Fruit fly (Drosophila melanogaster) whole organism, embryonic: Measurements from ENCODE around the gene CG13285.
A peak's percentile ranks its signal among the peaks of the same experiment; 100 is the strongest.

Experiments
- Ada2b ChIP-seq: fragments of 200-800 bp; sonication (Bioruptor generic); IDR thresholded peaks from 2 replicates; pipeline ENCODE4 v1.3.6; 2022; ENCODE audit warnings: missing biosample characterization, missing genetic modification characterization
- Bteb2 ChIP-seq: fragments of 200-800 bp; sonication (Bioruptor generic); optimal IDR thresholded peaks from 2 replicates; lab custom pipeline; 2016; ENCODE audit warnings: missing biosample characterization, missing genetic modification characterization
- C15 ChIP-seq: fragments of 200-800 bp; sonication (Bioruptor generic); IDR thresholded peaks from 3 replicates; pipeline ENCODE4 v1.3.6; 2022; ENCODE audit warnings: missing biosample characterization, missing genetic modification characterization
- CG10209 ChIP-seq: fragments of 200-800 bp; sonication (Bioruptor generic); optimal IDR thresholded peaks from 3 replicates; lab custom pipeline; 2017; ENCODE audit warnings: missing biosample characterization, mild to moderate bottlenecking, missing genetic modification characterization, missing genetic modification reagents
- CG11093 ChIP-seq: fragments of 200-800 bp; sonication (Bioruptor generic); IDR thresholded peaks from 3 replicates; pipeline ENCODE4 v1.3.6; 2022; ENCODE audit warnings: missing biosample characterization, missing genetic modification characterization
- CG11560 ChIP-seq: fragments of 200-800 bp; sonication (Bioruptor generic); IDR thresholded peaks from 3 replicates; pipeline ENCODE4 v1.3.6; 2022; ENCODE audit warnings: missing biosample characterization, missing genetic modification characterization
- CG12219 ChIP-seq: fragments of 200-800 bp; sonication (Bioruptor generic); optimal IDR thresholded peaks from 3 replicates; lab custom pipeline; 2018; ENCODE audit warnings: missing biosample characterization, mild to moderate bottlenecking, missing genetic modification characterization
- CG12299 ChIP-seq: fragments of 200-800 bp; sonication (Bioruptor generic); optimal IDR thresholded peaks from 2 replicates; lab custom pipeline; 2018; ENCODE audit warnings: missing biosample characterization, mild to moderate bottlenecking, missing genetic modification characterization
- CG13894 ChIP-seq: fragments of 200-800 bp; sonication (Bioruptor generic); optimal IDR thresholded peaks from 3 replicates; lab custom pipeline; 2018; ENCODE audit warnings: missing biosample characterization, mild to moderate bottlenecking, missing genetic modification characterization, moderate library complexity
- CG15073 ChIP-seq: fragments of 200-800 bp; sonication (Bioruptor generic); optimal IDR thresholded peaks from 2 replicates; lab custom pipeline; 2016; ENCODE audit warnings: missing biosample characterization, missing genetic modification characterization
- CG15696 ChIP-seq: fragments of 200-800 bp; sonication (Bioruptor generic); optimal IDR thresholded peaks from 2 replicates; lab custom pipeline; 2019; ENCODE audit warnings: missing biosample characterization, mild to moderate bottlenecking, missing genetic modification characterization, moderate library complexity
- CG16863 ChIP-seq: fragments of 200-800 bp; sonication (Bioruptor generic); optimal IDR thresholded peaks from 3 replicates; lab custom pipeline; 2016; ENCODE audit warnings: missing biosample characterization, missing genetic modification characterization
- CG17328 ChIP-seq: fragments of 200-800 bp; sonication (Bioruptor generic); IDR thresholded peaks from 2 replicates; pipeline ENCODE4 v1.3.6; 2022; ENCODE audit warnings: missing biosample characterization, missing genetic modification characterization
- CG18764 ChIP-seq: fragments of 200-800 bp; sonication (Bioruptor generic); optimal IDR thresholded peaks from 3 replicates; lab custom pipeline; 2016; ENCODE audit warnings: missing biosample characterization, missing genetic modification characterization
- CG2889 ChIP-seq: fragments of 200-800 bp; sonication (Bioruptor generic); IDR thresholded peaks from 3 replicates; pipeline ENCODE4 v1.3.6; 2022; ENCODE audit warnings: missing biosample characterization, missing genetic modification characterization
- CG31441 ChIP-seq: fragments of 200-800 bp; sonication (Bioruptor generic); IDR thresholded peaks from 2 replicates; pipeline ENCODE4 v1.3.6; 2022; ENCODE audit warnings: missing biosample characterization, missing genetic modification characterization
- CG32767 ChIP-seq: fragments of 200-800 bp; sonication (Bioruptor generic); IDR thresholded peaks from 2 replicates; pipeline ENCODE4 v1.3.6; 2022; ENCODE audit warnings: missing biosample characterization, missing genetic modification characterization
- CG33213 ChIP-seq: fragments of 200-800 bp; sonication (Bioruptor generic); optimal IDR thresholded peaks from 3 replicates; lab custom pipeline; 2016; ENCODE audit warnings: missing biosample characterization, missing genetic modification characterization
- CG33557 ChIP-seq: fragments of 200-800 bp; sonication (Bioruptor generic); optimal IDR thresholded peaks from 2 replicates; lab custom pipeline; 2019; ENCODE audit warnings: missing biosample characterization, mild to moderate bottlenecking, missing genetic modification characterization, moderate library complexity
- CG43689 ChIP-seq: fragments of 200-800 bp; sonication (Bioruptor generic); IDR thresholded peaks from 2 replicates; pipeline ENCODE4 v1.3.6; 2022; ENCODE audit warnings: missing biosample characterization, missing genetic modification characterization
- CG6854 ChIP-seq: fragments of 200-800 bp; sonication (Bioruptor generic); optimal IDR thresholded peaks from 3 replicates; lab custom pipeline; 2017; ENCODE audit warnings: missing biosample characterization, mild to moderate bottlenecking, missing genetic modification characterization
- CG7357 ChIP-seq: fragments of 200-800 bp; sonication (Bioruptor generic); IDR thresholded peaks from 3 replicates; pipeline ENCODE4 v1.3.6; 2022; ENCODE audit warnings: missing biosample characterization, missing genetic modification characterization
- CG7372 ChIP-seq: fragments of 200-800 bp; sonication (Bioruptor generic); IDR thresholded peaks from 2 replicates; pipeline ENCODE4 v1.3.6; 2022; ENCODE audit warnings: missing biosample characterization, missing genetic modification characterization
- CG8388 ChIP-seq: fragments of 200-800 bp; sonication (Bioruptor generic); optimal IDR thresholded peaks from 2 replicates; lab custom pipeline; 2019; ENCODE audit warnings: missing biosample characterization, mild to moderate bottlenecking, missing genetic modification characterization, moderate library complexity
- CG8944 ChIP-seq: fragments of 200-800 bp; sonication (Bioruptor generic); optimal IDR thresholded peaks from 3 replicates; lab custom pipeline; 2016; ENCODE audit warnings: missing biosample characterization, missing genetic modification characterization
- CkIIα-i1 ChIP-seq: fragments of 200-800 bp; sonication (Bioruptor generic); IDR thresholded peaks from 2 replicates; pipeline ENCODE4 v1.3.6; 2022; ENCODE audit warnings: missing biosample characterization, missing genetic modification characterization
- Meics ChIP-seq: fragments of 200-800 bp; sonication (Bioruptor generic); optimal IDR thresholded peaks from 2 replicates; lab custom pipeline; 2017; ENCODE audit warnings: missing biosample characterization, mild to moderate bottlenecking, missing genetic modification characterization
- NC2β ChIP-seq: fragments of 200-800 bp; sonication (Bioruptor generic); optimal IDR thresholded peaks from 2 replicates; lab custom pipeline; 2016; ENCODE audit warnings: missing biosample characterization, missing genetic modification characterization
- Oaz ChIP-seq: fragments of 200-800 bp; sonication (Bioruptor generic); IDR thresholded peaks from 2 replicates; pipeline ENCODE4 v1.3.6; 2022; ENCODE audit warnings: missing biosample characterization, missing genetic modification characterization
- Rfx ChIP-seq: fragments of 200-800 bp; sonication (Bioruptor generic); IDR thresholded peaks from 2 replicates; pipeline ENCODE4 v1.3.6; 2022; ENCODE audit warnings: missing biosample characterization, missing genetic modification characterization
- Scr ChIP-seq: fragments of 200-800 bp; sonication (Bioruptor generic); IDR thresholded peaks from 2 replicates; pipeline ENCODE4 v1.3.6; 2022; ENCODE audit warnings: missing biosample characterization, missing genetic modification characterization; ENCODE audit not compliant: partially characterized antibody
- Side ChIP-seq: fragments of 200-800 bp; sonication (Bioruptor generic); optimal IDR thresholded peaks from 2 replicates; lab custom pipeline; 2016; ENCODE audit warnings: missing biosample characterization, missing genetic modification characterization
- az2 ChIP-seq: fragments of 200-800 bp; sonication (Bioruptor generic); optimal IDR thresholded peaks from 3 replicates; lab custom pipeline; 2016; ENCODE audit warnings: missing biosample characterization, missing genetic modification characterization
- bab2 ChIP-seq: fragments of 200-800 bp; sonication (Bioruptor generic); optimal IDR thresholded peaks from 2 replicates; lab custom pipeline; 2016; ENCODE audit warnings: missing biosample characterization, missing genetic modification characterization
- bowl ChIP-seq: fragments of 200-800 bp; sonication (Bioruptor generic); IDR thresholded peaks from 2 replicates; pipeline ENCODE4 v1.3.6; 2022; ENCODE audit warnings: missing biosample characterization, missing genetic modification characterization
- danr ChIP-seq: fragments of 200-800 bp; sonication (Bioruptor generic); IDR thresholded peaks from 2 replicates; pipeline ENCODE4 v1.3.6; 2022; ENCODE audit warnings: missing biosample characterization, missing genetic modification characterization
- esg ChIP-seq: fragments of 200-800 bp; sonication (Bioruptor generic); conservative IDR thresholded peaks from 2 replicates; pipeline ENCODE4 v1.3.6; 2022; ENCODE audit warnings: missing biosample characterization, missing genetic modification characterization
- gcm ChIP-seq: fragments of 200-800 bp; sonication (Bioruptor generic); optimal IDR thresholded peaks from 2 replicates; lab custom pipeline; 2019; ENCODE audit warnings: missing biosample characterization, mild to moderate bottlenecking, missing genetic modification characterization, moderate library complexity
- grn ChIP-seq: fragments of 200-800 bp; sonication (Bioruptor generic); optimal IDR thresholded peaks from 3 replicates; lab custom pipeline; 2017; ENCODE audit warnings: missing biosample characterization, missing genetic modification characterization
- insv ChIP-seq, 2 experiments: fragments of 200-800 bp; sonication (Bioruptor generic); optimal IDR thresholded peaks; 3 replicates each; lab custom pipeline; 2016 to 2018; ENCODE audit warnings: missing biosample characterization in 2 of 2, missing genetic modification characterization in 2 of 2
- lilli ChIP-seq: fragments of 200-800 bp; sonication (Bioruptor generic); optimal IDR thresholded peaks from 3 replicates; lab custom pipeline; 2016; ENCODE audit warnings: missing biosample characterization, missing genetic modification characterization
- org-1 ChIP-seq: fragments of 200-800 bp; sonication (Bioruptor generic); optimal IDR thresholded peaks from 2 replicates; lab custom pipeline; 2017; ENCODE audit warnings: missing biosample characterization, missing genetic modification characterization
- seq ChIP-seq: fragments of 200-800 bp; sonication (Bioruptor generic); IDR thresholded peaks from 2 replicates; pipeline ENCODE4 v1.3.6; 2022; ENCODE audit warnings: missing biosample characterization, missing genetic modification characterization
- slbo ChIP-seq: fragments of 200-800 bp; sonication (Bioruptor generic); IDR thresholded peaks from 2 replicates; pipeline ENCODE4 v1.3.6; 2022; ENCODE audit warnings: missing biosample characterization, missing genetic modification characterization
- stc ChIP-seq: fragments of 200-800 bp; sonication (Bioruptor generic); IDR thresholded peaks from 2 replicates; pipeline ENCODE4 v1.3.6; 2022; ENCODE audit warnings: missing biosample characterization, missing genetic modification characterization
- trem ChIP-seq: fragments of 200-800 bp; optimal IDR thresholded peaks from 3 replicates; lab custom pipeline; 2019; ENCODE audit warnings: missing biosample characterization, mild to moderate bottlenecking, missing genetic modification characterization, moderate library complexity
- unpg ChIP-seq: fragments of 200-800 bp; sonication (Bioruptor generic); optimal IDR thresholded peaks from 3 replicates; lab custom pipeline; 2018; ENCODE audit warnings: missing biosample characterization, mild to moderate bottlenecking, missing genetic modification characterization, moderate library complexity
- usp ChIP-seq: fragments of >200 bp; optimal IDR thresholded peaks from 2 replicates; lab custom pipeline; 2017; ENCODE audit warnings: missing biosample characterization, missing genetic modification characterization
- z ChIP-seq: fragments of 200-800 bp; sonication (Bioruptor generic); IDR thresholded peaks from 3 replicates; pipeline ENCODE4 v1.3.6; 2022; ENCODE audit warnings: missing biosample characterization, missing genetic modification characterization
- zen2 ChIP-seq: fragments of 200-800 bp; sonication (Bioruptor generic); IDR thresholded peaks from 3 replicates; pipeline ENCODE4 v1.3.6; 2022; ENCODE audit warnings: missing biosample characterization, missing genetic modification characterization; ENCODE audit not compliant: partially characterized antibody
- zfh1 ChIP-seq: fragments of 200-800 bp; sonication (Bioruptor generic); IDR thresholded peaks from 3 replicates; pipeline ENCODE4 v1.3.6; 2022; ENCODE audit warnings: missing biosample characterization, missing genetic modification characterization

Gene CG13285

DNA sequence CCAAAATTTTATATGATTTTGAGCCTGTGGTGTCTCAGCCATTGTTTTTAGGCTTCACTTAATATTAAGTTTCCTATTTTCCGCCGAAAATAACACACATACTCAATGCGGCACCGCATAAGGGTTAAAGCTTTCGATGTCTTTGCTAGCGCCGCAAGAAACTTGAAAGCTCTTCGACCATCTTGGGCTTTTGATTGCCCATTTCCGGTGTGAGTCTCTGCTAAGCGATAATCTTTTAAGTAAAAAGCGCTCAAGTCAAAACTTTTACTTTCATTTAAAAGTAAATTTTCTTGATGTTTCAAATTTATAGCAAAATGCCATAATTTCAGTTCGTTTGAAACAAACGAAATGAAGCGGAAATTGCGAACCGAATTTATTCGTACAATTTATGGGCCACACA is 23.6 kb downstream of the CG13285 start (continued):
- TF ChIP-seq insv (GFP tag; optimal IDR thresholded peaks at IDR 0.05; lab: Kevin White, UChicago) (peak in 1 of 2 experiments; percentile 70), slbo (GFP tag; lab: Robert Waterston, UW) (peak; percentile 82), CG18764 (GFP tag; lab: Kevin White, UChicago) (peak; percentile 87), grn (peak; percentile 83), unpg (peak; percentile 91), CG6854 (peak; percentile 88), trem (tag; lab: Kevin White, UChicago) (peak; percentile 51), bab2 (GFP tag; lab: Kevin White, UChicago) (peak; percentile 62), zfh1 (peak; percentile 83), CG15696 (tag; lab: Kevin White, UChicago) (no peak), CG8388 (GFP tag; lab: Kevin White, UChicago) (peak; percentile 82), CG10209 (GFP tag; lab: Kevin White, UChicago) (peak; percentile 89), CkIIα-i1 (GFP tag; lab: Robert Waterston, UW) (no peak), CG16863 (GFP tag; lab: Kevin White, UChicago) (peak; percentile 76), CG7357 (GFP tag; lab: Robert Waterston, UW) (no peak), esg (0 out of 2 replicates have a peak, but pooled peaks have one; percentile 7), Oaz (GFP tag; lab: Robert Waterston, UW) (peak; percentile 85), Scr (no peak), CG2889 (GFP tag; lab: Robert Waterston, UW) (no peak), CG43689 (GFP tag; lab: Robert Waterston, UW) (peak; percentile 47; the same call in 1 of the 2 replicates), CG11093 (GFP tag; lab: Robert Waterston, UW) (0 out of 3 replicates have a peak, but pooled peaks have one; percentile 29), C15 (GFP tag; lab: Robert Waterston, UW) (peak; percentile 60; the same call in 1 of the 3 replicates), CG8944 (GFP tag; lab: Kevin White, UChicago) (peak; percentile 59), Side (GFP tag; lab: Kevin White, UChicago) (peak; percentile 91), CG13894 (tag; lab: Kevin White, UChicago) (no peak), NC2β (GFP tag; lab: Kevin White, UChicago) (peak; percentile 90), Meics (GFP tag; lab: Kevin White, UChicago) (peak; percentile 94), zen2 (no peak), CG31441 (GFP tag; lab: Robert Waterston, UW) (peak; percentile 83), CG12299 (peak; percentile 82), lilli (peak; percentile 82), seq (peak; percentile 43; the same call in 1 of the 2 replicates), CG11560 (tag; lab: Robert Waterston, UW) (0 out of 3 replicates have a peak, but pooled peaks have one; percentile 40), danr (GFP tag; lab: Robert Waterston, UW) (no peak; the same call in 1 of the 2 replicates), CG12219 (GFP tag; lab: Kevin White, UChicago) (peak; percentile 77), stc (GFP tag; lab: Robert Waterston, UW) (no peak; the same call in 1 of the 2 replicates), Ada2b (GFP tag; lab: Robert Waterston, UW) (peak; percentile 80; the same call in 1 of the 2 replicates), Rfx (GFP tag; lab: Robert Waterston, UW) (peak; percentile 93), CG33213 (peak; percentile 97), CG33557 (GFP tag; lab: Kevin White, UChicago) (peak; percentile 57), az2 (peak; percentile 76), Bteb2 (GFP tag; lab: Kevin White, UChicago) (peak; percentile 91), CG17328 (peak; percentile 83), gcm (GFP tag; lab: Kevin White, UChicago) (no peak), org-1 (GFP tag; lab: Kevin White, UChicago) (peak; percentile 74), z (GFP tag; lab: Robert Waterston, UW) (peak; percentile 52; the same call in 1 of the 3 replicates), CG7372 (peak; percentile 79), usp (GFP tag; lab: Kevin White, UChicago) (no peak), CG15073 (GFP tag; lab: Kevin White, UChicago) (peak; percentile 5), bowl (GFP tag; lab: Robert Waterston, UW) (peak; percentile 64), CG32767 (GFP tag; lab: Robert Waterston, UW) (peak; percentile 73)
